Fruit fly (Drosophila melanogaster): ENCODE results near the gene CG14325.

Gene CG14325

DNA sequence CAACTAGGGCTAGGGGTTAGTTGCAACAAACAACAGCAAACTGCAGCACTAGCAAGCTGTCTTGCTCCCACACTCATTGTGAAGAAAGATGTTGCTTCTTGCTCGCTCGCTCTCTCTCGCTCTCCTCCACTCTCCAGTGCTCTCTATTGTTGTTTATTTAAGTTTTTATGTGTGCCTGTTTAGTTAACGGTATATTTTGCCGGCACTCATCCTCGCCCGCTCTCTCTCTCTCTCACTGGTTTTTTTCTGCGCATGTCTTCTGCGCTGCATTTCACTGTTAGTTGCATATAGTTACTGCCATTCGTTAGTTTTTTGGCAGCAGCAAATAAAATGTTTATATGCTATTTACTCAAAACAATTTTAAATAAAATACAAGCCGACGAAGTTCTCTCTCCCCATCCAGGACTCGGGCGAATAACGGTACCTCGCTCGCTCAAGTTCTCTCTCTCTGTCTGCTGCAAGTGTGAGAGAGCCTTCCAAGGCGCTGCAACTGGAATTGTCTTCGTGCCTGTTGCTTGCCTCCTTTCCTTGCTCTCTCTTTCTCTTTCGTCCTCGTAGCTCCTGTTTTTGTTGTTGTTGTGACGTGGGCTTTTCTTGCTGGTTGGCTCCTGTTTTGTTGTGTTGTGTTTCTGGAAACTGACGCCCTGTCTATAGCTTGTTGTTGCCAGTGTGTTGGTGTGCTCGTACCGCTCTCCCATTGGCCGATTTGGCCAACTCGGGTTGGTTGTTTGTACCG is 39.3 kb downstream of the CG14325 start:
- TF ChIP-seq dl (GFP tag; optimal IDR thresholded peaks at IDR 0.05; ENCODE audit: insufficient read depth in 1 of 2, partially characterized antibody in 2 of 2) (peak in 1 of 2 experiments; percentile 14), pan (optimal IDR thresholded peaks at IDR 0.05) (no peak), psq (GFP tag; optimal IDR thresholded peaks at IDR 0.05) (no peak)

DNA sequence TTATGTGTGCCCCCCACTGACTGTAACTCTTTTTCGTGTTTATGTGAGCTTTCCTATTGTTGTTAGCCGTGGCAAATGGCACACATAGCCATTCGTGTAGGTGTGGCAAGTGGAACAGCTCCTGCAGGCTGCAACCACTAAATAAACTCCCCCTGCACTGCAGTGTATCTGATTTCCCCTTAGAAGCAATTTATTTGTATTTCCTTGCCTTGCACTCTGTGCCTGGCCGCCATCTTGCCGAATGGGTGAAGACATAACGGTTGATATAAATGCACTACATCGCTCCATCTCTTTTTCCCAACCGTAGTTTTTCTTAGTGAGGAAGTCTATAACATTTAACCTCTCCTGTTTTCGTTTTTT is 39.9 kb downstream of the CG14325 start:
- TF ChIP-seq sv (GFP tag; optimal IDR thresholded peaks at IDR 0.05) (no peak), CG32264 (GFP tag; optimal IDR thresholded peaks at IDR 0.05) (no peak), Dif (GFP tag; optimal IDR thresholded peaks at IDR 0.05; ENCODE audit: partially characterized antibody) (no peak), brk (GFP tag; optimal IDR thresholded peaks at IDR 0.05) (no peak), Hr78 (GFP tag; optimal IDR thresholded peaks at IDR 0.05) (no peak), jim (GFP tag; optimal IDR thresholded peaks at IDR 0.05) (no peak), fru (GFP tag; optimal IDR thresholded peaks at IDR 0.05) (no peak), Dfd (GFP tag; optimal IDR thresholded peaks at IDR 0.05) (no peak), woc (GFP tag; optimal IDR thresholded peaks at IDR 0.05) (no peak), foxo (GFP tag; optimal IDR thresholded peaks at IDR 0.05) (no peak), CrebA (GFP tag; optimal IDR thresholded peaks at IDR 0.05; ENCODE audit: borderline replicate concordance) (no peak), br (GFP tag; optimal IDR thresholded peaks at IDR 0.05) (no peak), Hr83 (GFP tag; optimal IDR thresholded peaks at IDR 0.05; ENCODE audit: poor library complexity, severe bottlenecking) (no peak)

DNA sequence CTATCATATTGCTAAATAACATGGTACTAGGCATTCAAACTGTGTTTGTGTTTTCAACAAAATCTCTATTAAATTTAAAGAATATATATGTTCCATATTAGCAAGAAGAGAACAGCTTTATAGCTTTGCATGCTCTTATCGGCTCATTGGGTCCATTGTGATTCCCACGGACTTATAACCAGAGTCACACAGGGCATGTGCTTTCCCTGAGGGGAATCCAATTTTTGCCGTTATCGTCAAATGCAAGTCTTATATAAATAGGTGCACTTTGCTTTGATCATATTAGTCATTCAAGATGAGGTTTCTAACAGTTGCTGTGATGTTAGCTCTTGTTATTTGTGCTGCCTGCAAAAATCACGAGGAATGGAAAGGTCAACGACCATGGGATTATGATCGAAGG is 40.4 kb downstream of the CG14325 start, which contains the start of gene CG45045:
TSS of gene CG45045 (plus strand) at position 294 of the 400 bp plus-strand sequence.
- TF ChIP-seq N (GFP tag; optimal IDR thresholded peaks at IDR 0.05) (no peak), Hnf4 (GFP tag; optimal IDR thresholded peaks at IDR 0.05) (peak; percentile 11), dl (GFP tag; optimal IDR thresholded peaks at IDR 0.05; ENCODE audit: insufficient read depth in 1 of 2, partially characterized antibody in 2 of 2) (no peak), dmrt93B (GFP tag; optimal IDR thresholded peaks at IDR 0.05) (no peak), brk (GFP tag; optimal IDR thresholded peaks at IDR 0.05) (no peak), pan (optimal IDR thresholded peaks at IDR 0.05) (no peak), Rel (GFP tag; optimal IDR thresholded peaks at IDR 0.05) (no peak), Rel (tag; optimal IDR thresholded peaks at IDR 0.05) (peak; percentile 100), sage (GFP tag; optimal IDR thresholded peaks at IDR 0.05) (no peak), Mio (GFP tag; optimal IDR thresholded peaks at IDR 0.05) (no peak), fru (GFP tag; optimal IDR thresholded peaks at IDR 0.05) (no peak), Myc (optimal IDR thresholded peaks at IDR 0.05) (no peak), CrebA (GFP tag; optimal IDR thresholded peaks at IDR 0.05; ENCODE audit: borderline replicate concordance) (no peak)

DNA sequence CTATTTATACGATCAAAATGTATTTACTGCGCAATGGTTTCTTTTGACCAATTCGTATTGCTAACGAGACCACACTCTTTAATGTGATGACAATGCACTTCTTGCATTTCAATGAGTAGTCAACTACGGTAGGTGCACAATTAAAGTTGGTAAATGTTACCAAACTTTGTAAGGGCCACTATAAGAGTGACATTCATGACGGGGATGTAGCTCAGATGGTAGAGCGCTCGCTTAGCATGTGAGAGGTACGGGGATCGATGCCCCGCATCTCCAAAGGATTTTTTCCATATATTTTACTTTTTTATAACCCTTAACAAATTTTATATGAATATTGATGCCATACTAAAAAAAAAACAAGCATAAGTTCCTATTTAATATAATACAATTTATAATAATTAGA is 41.1 kb downstream of the CG14325 start:
- TF ChIP-seq CG32264 (GFP tag; optimal IDR thresholded peaks at IDR 0.05) (no peak), ey (GFP tag; optimal IDR thresholded peaks at IDR 0.05) (no peak), N (GFP tag; optimal IDR thresholded peaks at IDR 0.05) (no peak), sv (GFP tag; optimal IDR thresholded peaks at IDR 0.05) (no peak), br (GFP tag; optimal IDR thresholded peaks at IDR 0.05) (no peak), CG9705 (GFP tag; optimal IDR thresholded peaks at IDR 0.05) (no peak), lola (GFP tag; optimal IDR thresholded peaks at IDR 0.05) (no peak), fru (GFP tag; optimal IDR thresholded peaks at IDR 0.05) (no peak), CrebA (GFP tag; optimal IDR thresholded peaks at IDR 0.05; ENCODE audit: borderline replicate concordance) (no peak)

DNA sequence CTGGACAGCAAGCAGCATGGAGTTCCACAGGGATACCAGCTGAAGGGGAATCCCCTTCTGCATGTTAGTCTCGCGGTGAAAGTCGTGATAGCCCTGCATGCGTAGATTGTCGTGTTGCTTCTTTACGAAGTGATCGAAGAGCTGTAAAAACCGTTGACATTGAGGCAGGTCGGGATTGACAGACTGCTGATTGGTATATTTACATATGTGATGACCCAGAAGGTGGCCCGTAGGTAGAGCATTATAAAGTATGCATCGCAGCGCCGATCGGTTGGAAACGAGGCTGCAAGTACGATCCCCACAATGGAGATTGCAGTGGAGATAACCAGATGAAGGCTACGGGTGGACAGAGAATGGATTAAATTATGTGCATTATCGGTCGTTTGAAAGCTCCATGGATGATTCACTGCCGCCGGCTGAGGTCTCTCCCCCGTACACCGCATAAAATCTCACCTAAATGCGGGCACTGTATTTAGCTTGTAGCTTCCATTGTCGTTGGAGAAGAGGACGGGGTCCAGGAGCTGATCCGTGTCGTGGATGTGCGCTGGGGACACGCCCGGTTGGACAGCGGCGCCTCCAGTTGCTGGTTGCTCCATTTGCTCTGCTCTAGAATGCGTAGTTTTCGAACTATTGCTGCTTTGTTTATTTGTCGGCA is 43.4 kb downstream of the CG14325 start:
- no peak for TF ChIP-seq pan (optimal IDR thresholded peaks at IDR 0.05)
- TF ChIP-seq OdsH (GFP tag; optimal IDR thresholded peaks at IDR 0.05), result no peak
- peak; percentile 54 for TF ChIP-seq Jra (GFP tag; optimal IDR thresholded peaks at IDR 0.05)
- TF ChIP-seq Rel (GFP tag; optimal IDR thresholded peaks at IDR 0.05), result no peak
- TF ChIP-seq Rel (tag; optimal IDR thresholded peaks at IDR 0.05), result peak; percentile 82
